Fruit fly (Drosophila melanogaster): ENCODE measurements around the gene KaiR1D.
A peak's percentile ranks its signal among the peaks of the same experiment; 100 is the strongest.

KaiR1D gene

DNA sequence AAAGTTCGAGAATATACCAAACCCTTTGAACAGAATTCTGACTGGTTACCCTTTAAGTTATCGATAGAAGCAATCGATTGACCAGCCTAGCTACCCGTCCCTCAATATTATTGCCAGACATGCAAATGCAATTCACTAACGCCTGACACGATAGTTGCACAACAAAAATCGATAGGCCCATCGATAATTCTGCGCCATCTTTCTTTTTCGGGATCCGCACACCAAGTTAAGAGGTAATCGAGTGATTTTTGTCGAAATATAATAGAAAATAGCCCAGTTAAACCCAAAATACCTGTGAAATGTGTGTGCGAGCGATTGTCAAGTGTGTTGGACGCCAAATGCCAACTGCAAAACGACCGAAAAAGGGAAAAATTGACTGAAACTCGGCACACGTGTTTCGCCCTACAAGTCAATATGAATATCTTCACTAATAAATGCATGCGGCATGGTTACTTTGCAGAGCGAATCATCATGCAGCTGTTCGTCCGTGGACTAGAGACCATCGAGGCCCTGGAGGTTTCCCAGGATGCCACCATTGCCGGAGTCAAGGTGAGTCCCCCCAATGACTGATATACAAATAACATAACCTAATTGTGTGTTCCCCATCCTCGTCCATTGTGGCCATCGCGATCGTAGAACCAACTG, 15.5 kb downstream of the KaiR1D start, which contains the start of gene RpS30 (continued):
- TF ChIP-seq HLH3B (GFP tag; IDR thresholded peaks at IDR 0.05) (no peak), toy (GFP tag; IDR thresholded peaks at IDR 0.05) (no peak), CG11696 (GFP tag; IDR thresholded peaks at IDR 0.05) (no peak), Neu2 (GFP tag; optimal IDR thresholded peaks at IDR 0.05; ENCODE audit: borderline replicate concordance) (no peak), ap (GFP tag; IDR thresholded peaks at IDR 0.05) (no peak), Six4 (GFP tag; optimal IDR thresholded peaks at IDR 0.05) (peak; percentile 3), Mad (GFP tag; optimal IDR thresholded peaks at IDR 0.05) (peak; percentile 48), klu (GFP tag; IDR thresholded peaks at IDR 0.05) (no peak), bowl (GFP tag; IDR thresholded peaks at IDR 0.05) (no peak), gcm (GFP tag; optimal IDR thresholded peaks at IDR 0.05) (no peak), twi (tag; optimal IDR thresholded peaks at IDR 0.05) (peak; percentile 38), CG4282 (GFP tag; optimal IDR thresholded peaks at IDR 0.05) (peak; percentile 17), CG34422 (GFP tag; IDR thresholded peaks at IDR 0.05) (no peak), Optix (GFP tag; IDR thresholded peaks at IDR 0.05) (no peak), CG4404 (GFP tag; IDR thresholded peaks at IDR 0.05) (no peak), Dref (GFP tag; IDR thresholded peaks at IDR 0.05) (peak; percentile 100), zfh2 (GFP tag; optimal IDR thresholded peaks at IDR 0.05) (peak; percentile 41), da (GFP tag; optimal IDR thresholded peaks at IDR 0.05) (no peak), ftz-f1 (GFP tag; optimal IDR thresholded peaks at IDR 0.05) (peak; percentile 37), CG16779 (GFP tag; IDR thresholded peaks at IDR 0.05) (0 out of 2 replicates have a peak, but pooled peaks have one; percentile 10), CG10147 (GFP tag; optimal IDR thresholded peaks at IDR 0.05) (peak; percentile 51), vnd (GFP tag; IDR thresholded peaks at IDR 0.05; ENCODE audit: partially characterized antibody) (peak; percentile 94), crp (GFP tag; optimal IDR thresholded peaks at IDR 0.05) (peak in 1 of 2 experiments; percentile 16), fd64A (GFP tag; optimal IDR thresholded peaks at IDR 0.05) (no peak), Doc2 (GFP tag; IDR thresholded peaks at IDR 0.05) (no peak), CG14441 (GFP tag; IDR thresholded peaks at IDR 0.05) (no peak), HLH4C (GFP tag; IDR thresholded peaks at IDR 0.05; ENCODE audit: partially characterized antibody) (peak; percentile 96), btn (GFP tag; optimal IDR thresholded peaks at IDR 0.05) (no peak), CG7786 (GFP tag; optimal IDR thresholded peaks at IDR 0.05) (peak; percentile 10), disco-r (GFP tag; optimal IDR thresholded peaks at IDR 0.05) (no peak), CG5953 (GFP tag; IDR thresholded peaks at IDR 0.05) (no peak), cas (GFP tag; IDR thresholded peaks at IDR 0.05) (no peak), CG15269 (tag; optimal IDR thresholded peaks at IDR 0.05) (peak; percentile 24), ham (GFP tag; IDR thresholded peaks at IDR 0.05) (no peak), knrl (GFP tag; IDR thresholded peaks at IDR 0.05; ENCODE audit: partially characterized antibody) (peak; percentile 96), CG7839 (tag; optimal IDR thresholded peaks at IDR 0.05) (peak; percentile 22), CG10274 (GFP tag; optimal IDR thresholded peaks at IDR 0.05) (no peak), slp2 (GFP tag; optimal IDR thresholded peaks at IDR 0.05) (peak; percentile 15), tgo (GFP tag; IDR thresholded peaks at IDR 0.05) (no peak), CG11723 (GFP tag; optimal IDR thresholded peaks at IDR 0.05) (no peak)

DNA sequence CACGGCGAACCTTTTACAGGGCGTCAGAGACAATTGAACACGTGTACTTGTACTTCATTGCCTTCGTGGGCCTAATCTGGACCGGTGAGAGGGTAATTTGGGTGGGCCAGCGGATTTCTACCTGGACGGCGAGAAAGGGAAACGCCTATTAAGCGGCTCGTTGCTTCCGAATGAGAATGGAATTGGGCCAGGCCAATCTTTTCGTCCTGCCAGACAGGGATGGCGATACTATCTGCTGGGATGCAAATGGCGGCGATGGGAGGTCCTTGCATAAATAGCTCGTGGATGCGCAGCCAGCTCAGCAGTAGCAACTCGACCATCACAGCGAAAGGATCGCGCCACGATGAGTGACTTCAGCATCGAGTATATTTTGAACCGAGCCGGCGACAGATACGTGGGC, 19.3 kb downstream of the KaiR1D start, which contains the start of gene CG15696:
TSS of gene CG15696 (plus strand) at position 301 of the 400 bp plus-strand sequence.
- no peak for TF ChIP-seq Vsx1 (GFP tag; optimal IDR thresholded peaks at IDR 0.05)
- peak; percentile 50 for TF ChIP-seq CG10321 (GFP tag; IDR thresholded peaks at IDR 0.05)
- peak; percentile 12 for TF ChIP-seq CG1832 (GFP tag; optimal IDR thresholded peaks at IDR 0.05)
- TF ChIP-seq Nf-YC (tag; optimal IDR thresholded peaks at IDR 0.05) = peak; percentile 40
- TF ChIP-seq CG12391 (tag; optimal IDR thresholded peaks at IDR 0.05) = no peak
- TF ChIP-seq onecut (GFP tag; IDR thresholded peaks at IDR 0.05) = no peak
- TF ChIP-seq Nf-YB (GFP tag; optimal IDR thresholded peaks at IDR 0.05) = peak; percentile 70
- peak; percentile 3 for TF ChIP-seq zen (tag; optimal IDR thresholded peaks at IDR 0.05)
- TF ChIP-seq kni (GFP tag; optimal IDR thresholded peaks at IDR 0.05) = no peak

Measured in whole organism, embryonic.